Fruit fly (Drosophila melanogaster): Measurements from ENCODE around the gene Pdp.

The Pdp gene

dm6 chrX:7705175-7706097 is 29.0 kb downstream of the Pdp start (continued):
- TF ChIP-seq unpg (GFP tag; optimal IDR thresholded peaks at IDR 0.05) (peak; percentile 94), CG1602 (GFP tag; optimal IDR thresholded peaks at IDR 0.05) (peak; percentile 88), cwo (GFP tag; optimal IDR thresholded peaks at IDR 0.05) (peak; percentile 94), Dp (GFP tag; optimal IDR thresholded peaks at IDR 0.05) (no peak), CG4617 (GFP tag; optimal IDR thresholded peaks at IDR 0.05; ENCODE audit: borderline replicate concordance) (peak; percentile 73), jigr1 (GFP tag; IDR thresholded peaks at IDR 0.05) (peak; percentile 80), TFAM (GFP tag; optimal IDR thresholded peaks at IDR 0.05) (peak; percentile 35), CG12155 (GFP tag; optimal IDR thresholded peaks at IDR 0.05) (peak; percentile 92), Abd-B (GFP tag; optimal IDR thresholded peaks at IDR 0.05) (peak; percentile 93), CG6272 (GFP tag; IDR thresholded peaks at IDR 0.05) (peak; percentile 78), CG10321 (GFP tag; IDR thresholded peaks at IDR 0.05) (peak; percentile 7; the same call in 1 of the 2 replicates), CG2875 (GFP tag; optimal IDR thresholded peaks at IDR 0.05) (peak; percentile 88), ara (GFP tag; IDR thresholded peaks at IDR 0.05) (peak; percentile 76), grau (tag; optimal IDR thresholded peaks at IDR 0.05) (peak; percentile 98), Taf1 (GFP tag; IDR thresholded peaks at IDR 0.05) (peak; percentile 78), CG10366 (GFP tag; IDR thresholded peaks at IDR 0.05) (peak; percentile 81), Elba2 (GFP tag; optimal IDR thresholded peaks at IDR 0.05) (peak; percentile 8), kni (GFP tag; optimal IDR thresholded peaks at IDR 0.05) (peak; percentile 55), ato (GFP tag; IDR thresholded peaks at IDR 0.05; ENCODE audit: partially characterized antibody) (no peak), trem (tag; optimal IDR thresholded peaks at IDR 0.05) (peak; percentile 89), Sin3A (optimal IDR thresholded peaks at IDR 0.05) (no peak), CG33213 (GFP tag; optimal IDR thresholded peaks at IDR 0.05) (peak; percentile 26), Opbp (GFP tag; IDR thresholded peaks at IDR 0.05; ENCODE audit: partially characterized antibody) (no peak), Ravus (GFP tag; IDR thresholded peaks at IDR 0.05) (peak; percentile 61), CG10959 (GFP tag; IDR thresholded peaks at IDR 0.05) (peak; percentile 66; the same call in 1 of the 2 replicates), usp (GFP tag; optimal IDR thresholded peaks at IDR 0.05) (no peak), CG31365 (tag; optimal IDR thresholded peaks at IDR 0.05) (peak; percentile 65), CG34224 (GFP tag; IDR thresholded peaks at IDR 0.05; ENCODE audit: partially characterized antibody) (no peak), esg (GFP tag; conservative IDR thresholded peaks at IDR 0.05) (peak; percentile 86), shn (GFP tag; optimal IDR thresholded peaks at IDR 0.05) (peak; percentile 75), CG4854 (GFP tag; optimal IDR thresholded peaks at IDR 0.05) (peak; percentile 80), Xbp1 (GFP tag; optimal IDR thresholded peaks at IDR 0.05) (peak; percentile 93), chm (GFP tag; IDR thresholded peaks at IDR 0.05) (0 out of 2 replicates have a peak, but pooled peaks have one; percentile 63), Gsc (GFP tag; IDR thresholded peaks at IDR 0.05) (0 out of 2 replicates have a peak, but pooled peaks have one; percentile 42), CG12104 (GFP tag; optimal IDR thresholded peaks at IDR 0.05) (peak; percentile 93), sima (GFP tag; optimal IDR thresholded peaks at IDR 0.05) (no peak), ewg (GFP tag; optimal IDR thresholded peaks at IDR 0.05) (peak; percentile 89), ems (GFP tag; optimal IDR thresholded peaks at IDR 0.05) (peak; percentile 76), hbn (GFP tag; IDR thresholded peaks at IDR 0.05; ENCODE audit: partially characterized antibody) (no peak), al (GFP tag; IDR thresholded peaks at IDR 0.05) (peak; percentile 82), BtbVII (GFP tag; optimal IDR thresholded peaks at IDR 0.05) (peak; percentile 94), bcd (GFP tag; optimal IDR thresholded peaks at IDR 0.05) (peak; percentile 95), Neu2 (GFP tag; optimal IDR thresholded peaks at IDR 0.05; ENCODE audit: borderline replicate concordance) (no peak), HLH4C (GFP tag; IDR thresholded peaks at IDR 0.05; ENCODE audit: partially characterized antibody) (no peak), gfzf (GFP tag; optimal IDR thresholded peaks at IDR 0.05) (no peak), BEAF-32 (GFP tag; optimal IDR thresholded peaks at IDR 0.05) (peak; percentile 10), gem (tag; optimal IDR thresholded peaks at IDR 0.05) (peak; percentile 98), CG7745 (tag; optimal IDR thresholded peaks at IDR 0.05) (no peak)
